Fruit fly (Drosophila melanogaster): Measurements from ENCODE around the gene Polr1H.

- no peak for TF ChIP-seq psq (optimal IDR thresholded peaks at IDR 0.05)
- no peak for TF ChIP-seq pan (optimal IDR thresholded peaks at IDR 0.05)
- no peak for TF ChIP-seq usp (GFP tag; optimal IDR thresholded peaks at IDR 0.05)
- no peak for TF ChIP-seq EcR (GFP tag; optimal IDR thresholded peaks at IDR 0.05)
- no peak for TF ChIP-seq Dll (optimal IDR thresholded peaks at IDR 0.05)
- TF ChIP-seq CG8478 (optimal IDR thresholded peaks at IDR 0.05) = no peak
Measured at dm6 chr3R:21825775-21826558, 48.3 kb upstream of the Polr1H start.
